Fruit fly (Drosophila melanogaster) whole organism, pupa: ENCODE measurements around the gene Rab3GAP1.

Experiments used
- CG8159 ChIP-seq: fragments of 200-800 bp; sonication (Bioruptor generic); optimal IDR thresholded peaks from 3 replicates; lab custom pipeline; 2018; ENCODE audit warnings: missing biosample characterization, mild to moderate bottlenecking, missing genetic modification characterization, moderate library complexity
- EcR ChIP-seq: fragments of 200-800 bp; sonication (Bioruptor generic); optimal IDR thresholded peaks from 3 replicates; lab custom pipeline; 2019; ENCODE audit warnings: missing biosample characterization, missing genetic modification characterization, mild to moderate bottlenecking, moderate library complexity, missing genetic modification reagents

dm6 chr2L:1648677-1649078 is 37.7 kb upstream of the Rab3GAP1 start:
- TF ChIP-seq CG8159 (no peak), EcR (no peak)
